Worm (Caenorhabditis elegans): Measurements from ENCODE around the gene ints-5.

DNA sequence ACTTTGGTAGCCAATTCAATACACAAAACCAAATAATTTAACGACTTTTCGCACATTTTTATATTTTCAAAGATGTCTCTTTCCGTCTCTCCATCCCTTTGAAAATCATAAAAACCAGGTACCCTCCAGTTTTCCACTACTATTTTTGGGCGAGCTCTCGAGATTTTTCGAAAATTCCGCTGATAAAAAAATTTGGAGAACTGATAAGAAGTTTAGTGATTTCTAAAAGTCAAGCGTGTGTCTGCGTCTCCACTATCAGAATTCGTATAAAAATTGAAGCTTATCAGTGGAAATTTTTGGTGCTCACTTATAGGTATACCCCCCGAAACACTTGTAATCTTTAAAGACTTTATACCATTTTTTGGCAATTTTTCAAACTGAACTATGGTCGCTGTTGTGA lies 17.3 kb upstream of the ints-5 start, which contains the start of gene hmit-1.1:
- TF ChIP-seq flt-1 (GFP tag; IDR thresholded peaks at IDR 0.05) (no peak), ztf-29 (GFP tag; IDR thresholded peaks at IDR 0.05) (no peak), ref-1 (GFP tag; conservative IDR thresholded peaks at IDR 0.05) (no peak)

Data from whole organism, midembryonic.